Fruit fly (Drosophila melanogaster) whole organism, embryonic: Measurements from ENCODE around the gene se.
A peak's percentile ranks its signal among the peaks of the same experiment; 100 is the strongest.

ENCODE experiments used
- ATbp ChIP-seq: fragments of 200-800 bp; sonication (Bioruptor generic); optimal IDR thresholded peaks from 2 replicates; lab custom pipeline; 2017; ENCODE audit warnings: missing biosample characterization, mild to moderate bottlenecking, missing genetic modification characterization, missing genetic modification reagents
- Asciz ChIP-seq: fragments of 200-800 bp; sonication (Bioruptor generic); optimal IDR thresholded peaks from 2 replicates; lab custom pipeline; 2017; ENCODE audit warnings: missing biosample characterization, mild to moderate bottlenecking, missing genetic modification characterization, missing genetic modification reagents
- Bgb ChIP-seq: fragments of 200-800 bp; sonication (Bioruptor generic); IDR thresholded peaks from 2 replicates; pipeline ENCODE4 v1.3.6; 2022; ENCODE audit warnings: missing biosample characterization, missing genetic modification characterization; ENCODE audit not compliant: partially characterized antibody
- BtbVII ChIP-seq: fragments of 200-800 bp; sonication (Bioruptor generic); optimal IDR thresholded peaks from 3 replicates; lab custom pipeline; 2017; ENCODE audit warnings: missing biosample characterization, mild to moderate bottlenecking, missing genetic modification characterization
- Bteb2 ChIP-seq: fragments of 200-800 bp; sonication (Bioruptor generic); optimal IDR thresholded peaks from 2 replicates; lab custom pipeline; 2016; ENCODE audit warnings: missing biosample characterization, missing genetic modification characterization
- CG10147 ChIP-seq: fragments of 200-800 bp; sonication (Bioruptor generic); optimal IDR thresholded peaks from 2 replicates; lab custom pipeline; 2019; ENCODE audit warnings: missing biosample characterization, mild to moderate bottlenecking, missing genetic modification characterization, moderate library complexity
- CG10431 ChIP-seq: fragments of 200-800 bp; sonication (Bioruptor generic); optimal IDR thresholded peaks from 3 replicates; lab custom pipeline; 2018; ENCODE audit warnings: missing biosample characterization, mild to moderate bottlenecking, missing genetic modification characterization
- CG10462 ChIP-seq: fragments of 200-800 bp; sonication (Bioruptor generic); optimal IDR thresholded peaks from 2 replicates; lab custom pipeline; 2016; ENCODE audit warnings: missing biosample characterization, missing genetic modification characterization
- CG10565 ChIP-seq: fragments of 200-800 bp; sonication (Bioruptor generic); optimal IDR thresholded peaks from 3 replicates; lab custom pipeline; 2016; ENCODE audit warnings: missing biosample characterization, mild to moderate bottlenecking, missing genetic modification characterization
- CG13296 ChIP-seq: fragments of 200-800 bp; sonication (Bioruptor generic); optimal IDR thresholded peaks from 3 replicates; lab custom pipeline; 2018; ENCODE audit warnings: missing biosample characterization, mild to moderate bottlenecking, missing genetic modification characterization
- CG13775 ChIP-seq: fragments of 200-800 bp; sonication (Bioruptor generic); optimal IDR thresholded peaks from 3 replicates; lab custom pipeline; 2017; ENCODE audit warnings: missing biosample characterization, mild to moderate bottlenecking, missing genetic modification characterization
- CG14014 ChIP-seq: fragments of 200-800 bp; sonication (Bioruptor generic); IDR thresholded peaks from 2 replicates; pipeline ENCODE4 v1.3.6; 2022; ENCODE audit warnings: missing biosample characterization, missing genetic modification characterization
- CG15479 ChIP-seq: fragments of 200-800 bp; sonication (Bioruptor generic); optimal IDR thresholded peaks from 3 replicates; lab custom pipeline; 2019; ENCODE audit warnings: missing biosample characterization, mild to moderate bottlenecking, missing genetic modification characterization, moderate library complexity
- CG1647 ChIP-seq: fragments of 200-800 bp; sonication (Bioruptor generic); optimal IDR thresholded peaks from 3 replicates; lab custom pipeline; 2016; ENCODE audit warnings: missing biosample characterization, missing genetic modification characterization
- CG16815 ChIP-seq: fragments of 200-800 bp; sonication (Bioruptor generic); optimal IDR thresholded peaks from 3 replicates; lab custom pipeline; 2017; ENCODE audit warnings: missing biosample characterization, mild to moderate bottlenecking, missing genetic modification characterization
- CG3163 ChIP-seq: fragments of 200-800 bp; sonication (Bioruptor generic); optimal IDR thresholded peaks from 3 replicates; lab custom pipeline; 2016; ENCODE audit warnings: missing biosample characterization, missing genetic modification characterization
- CG4282 ChIP-seq: fragments of 200-800 bp; sonication (Bioruptor generic); optimal IDR thresholded peaks from 2 replicates; lab custom pipeline; 2016; ENCODE audit warnings: missing biosample characterization, missing genetic modification characterization
- CG4820 ChIP-seq: fragments of 200-800 bp; sonication (Bioruptor generic); optimal IDR thresholded peaks from 3 replicates; lab custom pipeline; 2016; ENCODE audit warnings: missing biosample characterization, missing genetic modification characterization
- CG4854 ChIP-seq: fragments of 200-800 bp; sonication (Bioruptor generic); optimal IDR thresholded peaks from 2 replicates; lab custom pipeline; 2016; ENCODE audit warnings: missing biosample characterization, missing genetic modification characterization, inconsistent platforms
- CG6175 ChIP-seq: fragments of 200-800 bp; sonication (Bioruptor generic); IDR thresholded peaks from 3 replicates; pipeline ENCODE4 v1.3.6; 2022; ENCODE audit warnings: missing biosample characterization, missing genetic modification characterization
- CG7556 ChIP-seq: fragments of 200-800 bp; sonication (Bioruptor generic); optimal IDR thresholded peaks from 2 replicates; lab custom pipeline; 2017; ENCODE audit warnings: missing biosample characterization, mild to moderate bottlenecking, missing genetic modification characterization
- CG7786 ChIP-seq: fragments of 200-800 bp; sonication (Bioruptor generic); optimal IDR thresholded peaks from 2 replicates; lab custom pipeline; 2016; ENCODE audit warnings: missing biosample characterization, missing genetic modification characterization
- CG7987 ChIP-seq: fragments of 200-800 bp; sonication (Bioruptor generic); optimal IDR thresholded peaks from 2 replicates; lab custom pipeline; 2018; ENCODE audit warnings: missing biosample characterization, mild to moderate bottlenecking, missing genetic modification characterization, moderate library complexity
- Dad ChIP-seq: fragments of 200-800 bp; sonication (Bioruptor generic); optimal IDR thresholded peaks from 3 replicates; lab custom pipeline; 2016; ENCODE audit warnings: missing biosample characterization, missing genetic modification characterization
- HLHmδ ChIP-seq: fragments of 200-800 bp; sonication (Bioruptor generic); optimal IDR thresholded peaks from 2 replicates; lab custom pipeline; 2018; ENCODE audit warnings: missing biosample characterization, mild to moderate bottlenecking, missing genetic modification characterization, moderate library complexity
- NFAT ChIP-seq: fragments of 200-800 bp; sonication (Bioruptor generic); IDR thresholded peaks from 2 replicates; pipeline ENCODE4 v1.3.6; 2022; ENCODE audit warnings: missing biosample characterization, missing genetic modification characterization
- Ravus ChIP-seq: fragments of 200-800 bp; sonication (Bioruptor generic); IDR thresholded peaks from 2 replicates; pipeline ENCODE4 v1.3.6; 2022; ENCODE audit warnings: missing biosample characterization, missing genetic modification characterization
- Side ChIP-seq: fragments of 200-800 bp; sonication (Bioruptor generic); optimal IDR thresholded peaks from 2 replicates; lab custom pipeline; 2016; ENCODE audit warnings: missing biosample characterization, missing genetic modification characterization
- TFAM ChIP-seq: fragments of 200-800 bp; sonication (Bioruptor generic); optimal IDR thresholded peaks from 2 replicates; lab custom pipeline; 2017; ENCODE audit warnings: missing biosample characterization, missing genetic modification characterization, inconsistent platforms
- Trl ChIP-seq, 3 experiments: fragments of >200 bp in 2 of 3; fragments of 200-800 bp in 1 of 3; sonication (Bioruptor generic) in 1 of 3; optimal IDR thresholded peaks; 2 replicates in 1 of 3; 3 replicates in 2 of 3; lab custom pipeline; 2016 to 2017; ENCODE audit warnings: missing biosample characterization in 1 of 3, missing genetic modification characterization in 1 of 3
- Usf ChIP-seq: fragments of 200-800 bp; sonication (Bioruptor generic); optimal IDR thresholded peaks from 2 replicates; lab custom pipeline; 2017; ENCODE audit warnings: missing genotype, missing biosample characterization, missing genetic modification characterization
- Vsx1 ChIP-seq: fragments of 200-800 bp; sonication (Bioruptor generic); optimal IDR thresholded peaks from 2 replicates; lab custom pipeline; 2017; ENCODE audit warnings: missing biosample characterization, mild to moderate bottlenecking, missing genetic modification characterization, missing genetic modification reagents
- YL-1 ChIP-seq: fragments of 200-800 bp; sonication (Bioruptor generic); optimal IDR thresholded peaks from 3 replicates; lab custom pipeline; 2017; ENCODE audit warnings: missing biosample characterization, mild to moderate bottlenecking, missing genetic modification characterization
- amos ChIP-seq: fragments of 200-800 bp; sonication (Bioruptor generic); IDR thresholded peaks from 2 replicates; pipeline ENCODE4 v1.3.6; 2022; ENCODE audit warnings: missing biosample characterization, missing genetic modification characterization; ENCODE audit not compliant: partially characterized antibody
- bbx ChIP-seq: fragments of 200-800 bp; sonication (Bioruptor generic); IDR thresholded peaks from 2 replicates; pipeline ENCODE4 v1.3.6; 2022; ENCODE audit warnings: missing biosample characterization, missing genetic modification characterization; ENCODE audit not compliant: partially characterized antibody
- bowl ChIP-seq: fragments of 200-800 bp; sonication (Bioruptor generic); IDR thresholded peaks from 2 replicates; pipeline ENCODE4 v1.3.6; 2022; ENCODE audit warnings: missing biosample characterization, missing genetic modification characterization
- caup ChIP-seq: fragments of 200-800 bp; sonication (Bioruptor generic); optimal IDR thresholded peaks from 3 replicates; lab custom pipeline; 2017; ENCODE audit warnings: missing biosample characterization, mild to moderate bottlenecking, missing genetic modification characterization, moderate library complexity; ENCODE audit not compliant: severe bottlenecking
- chm ChIP-seq: fragments of 200-800 bp; sonication (Bioruptor generic); IDR thresholded peaks from 2 replicates; pipeline ENCODE4 v1.3.6; 2022; ENCODE audit warnings: missing biosample characterization, missing genetic modification characterization
- esg ChIP-seq: fragments of 200-800 bp; sonication (Bioruptor generic); conservative IDR thresholded peaks from 2 replicates; pipeline ENCODE4 v1.3.6; 2022; ENCODE audit warnings: missing biosample characterization, missing genetic modification characterization
- gfzf ChIP-seq: fragments of 200-800 bp; sonication (Bioruptor generic); optimal IDR thresholded peaks from 2 replicates; lab custom pipeline; 2016; ENCODE audit warnings: missing biosample characterization, mild to moderate bottlenecking, missing genetic modification characterization, moderate library complexity
- jumu ChIP-seq: fragments of 200-800 bp; sonication (Bioruptor generic); optimal IDR thresholded peaks from 3 replicates; lab custom pipeline; 2016; ENCODE audit warnings: missing biosample characterization, missing genetic modification characterization
- kay ChIP-seq: fragments of 200-800 bp; sonication (Bioruptor generic); optimal IDR thresholded peaks from 2 replicates; lab custom pipeline; 2016; ENCODE audit warnings: missing biosample characterization, missing genetic modification characterization
- lbe ChIP-seq: fragments of 200-800 bp; sonication (Bioruptor generic); optimal IDR thresholded peaks from 2 replicates; lab custom pipeline; 2016; ENCODE audit warnings: missing biosample characterization, mild to moderate bottlenecking, missing genetic modification characterization
- lmd ChIP-seq: fragments of 200-800 bp; sonication (Bioruptor generic); IDR thresholded peaks from 2 replicates; pipeline ENCODE4 v1.3.6; 2022; ENCODE audit warnings: missing biosample characterization, missing genetic modification characterization
- scrt ChIP-seq: fragments of 200-800 bp; sonication (Bioruptor generic); optimal IDR thresholded peaks from 2 replicates; lab custom pipeline; 2018; ENCODE audit warnings: missing biosample characterization, mild to moderate bottlenecking, missing genetic modification characterization, moderate library complexity
- sima ChIP-seq: fragments of 200-800 bp; sonication (Bioruptor generic); optimal IDR thresholded peaks from 2 replicates; lab custom pipeline; 2016; ENCODE audit warnings: missing biosample characterization, missing genetic modification characterization
- so ChIP-seq: fragments of 200-800 bp; sonication (Bioruptor generic); IDR thresholded peaks from 3 replicates; pipeline ENCODE4 v1.3.6; 2022; ENCODE audit warnings: missing biosample characterization, missing genetic modification characterization
- tio ChIP-seq: fragments of 200-800 bp; sonication (Bioruptor generic); optimal IDR thresholded peaks from 2 replicates; lab custom pipeline; 2017; ENCODE audit warnings: missing biosample characterization, missing genetic modification characterization, inconsistent platforms
- yki ChIP-seq: fragments of >200 bp; optimal IDR thresholded peaks from 3 replicates; lab custom pipeline; 2018
- z ChIP-seq: fragments of 200-800 bp; sonication (Bioruptor generic); IDR thresholded peaks from 3 replicates; pipeline ENCODE4 v1.3.6; 2022; ENCODE audit warnings: missing biosample characterization, missing genetic modification characterization

Gene se

dm6 chr3L:8549183-8549890, 29.0 kb downstream of the se start (continued):
- TF ChIP-seq CG7786 (peak; percentile 0), esg (GFP tag; lab: Robert Waterston, UW) (no peak), CG4820 (peak; percentile 11), CG7556 (peak; percentile 23), CG16815 (GFP tag; lab: Kevin White, UChicago) (no peak), sima (no peak), CG1647 (GFP tag; lab: Kevin White, UChicago) (no peak), chm (GFP tag; lab: Robert Waterston, UW) (peak; percentile 56; the same call in 1 of the 2 replicates), CG13296 (GFP tag; lab: Kevin White, UChicago) (peak; percentile 11), Trl (optimal IDR thresholded peaks at IDR 0.05; lab: Kevin White, UChicago) (no peak), Trl (GFP tag; optimal IDR thresholded peaks at IDR 0.05; lab: Kevin White, UChicago) (peak; percentile 56), CG14014 (no peak), kay (GFP tag; lab: Kevin White, UChicago) (no peak), TFAM (no peak), BtbVII (peak; percentile 3), lbe (GFP tag; lab: Kevin White, UChicago) (no peak), Usf (GFP tag; lab: Kevin White, UChicago) (no peak), jumu (GFP tag; lab: Kevin White, UChicago) (peak; percentile 9), CG4282 (GFP tag; lab: Kevin White, UChicago) (no peak), Asciz (GFP tag; lab: Kevin White, UChicago) (peak; percentile 48), CG4854 (peak; percentile 23), ATbp (peak; percentile 70), NFAT (GFP tag; lab: Robert Waterston, UW) (no peak), lmd (peak; percentile 55), CG13775 (GFP tag; lab: Kevin White, UChicago) (no peak), Bteb2 (GFP tag; lab: Kevin White, UChicago) (no peak), CG6175 (no peak), gfzf (GFP tag; lab: Kevin White, UChicago) (no peak), CG10565 (GFP tag; lab: Kevin White, UChicago) (no peak), so (GFP tag; lab: Robert Waterston, UW) (no peak), CG3163 (GFP tag; lab: Kevin White, UChicago) (peak; percentile 8), CG10431 (GFP tag; lab: Kevin White, UChicago) (peak; percentile 70), z (GFP tag; lab: Robert Waterston, UW) (peak; percentile 74; the same call in 2 of the 3 replicates), bowl (no peak), YL-1 (no peak), Dad (GFP tag; lab: Kevin White, UChicago) (no peak), CG10147 (GFP tag; lab: Kevin White, UChicago) (peak; percentile 15), CG15479 (no peak), CG10462 (GFP tag; lab: Kevin White, UChicago) (peak; percentile 20), CG7987 (GFP tag; lab: Kevin White, UChicago) (no peak), Vsx1 (GFP tag; lab: Kevin White, UChicago) (peak; percentile 67), yki (no peak), bbx (GFP tag; lab: Robert Waterston, UW) (no peak), Ravus (GFP tag; lab: Robert Waterston, UW) (no peak), scrt (no peak), tio (GFP tag; lab: Kevin White, UChicago) (peak; percentile 24), Bgb (GFP tag; lab: Robert Waterston, UW) (no peak), amos (GFP tag; lab: Robert Waterston, UW) (no peak), HLHmδ (GFP tag; lab: Kevin White, UChicago) (no peak), caup (GFP tag; lab: Kevin White, UChicago) (peak; percentile 28), Side (no peak)
